Fruit fly (Drosophila melanogaster): ENCODE data around the gene Cpr64Ad.

Gene Cpr64Ad

DNA sequence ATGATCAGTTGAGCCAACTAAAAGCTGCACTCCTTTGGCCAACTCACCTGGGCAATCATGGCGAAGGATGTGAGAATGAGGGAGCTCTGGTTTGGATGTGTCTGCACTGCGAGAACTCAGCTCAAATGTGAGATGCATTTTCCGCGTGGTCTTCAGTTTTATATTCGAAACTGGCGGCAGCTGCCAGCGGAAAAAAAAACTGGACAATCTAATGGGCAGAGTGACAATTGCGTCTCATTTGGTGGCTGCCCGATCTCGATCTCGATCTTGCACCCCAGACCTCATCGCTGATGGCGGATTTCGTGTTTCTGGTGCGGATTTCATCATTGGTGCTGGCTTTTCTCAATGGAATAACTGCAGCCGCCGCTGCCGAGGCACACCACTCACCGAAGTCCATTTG is 2.4 kb upstream of the Cpr64Ad start, which contains the start of gene Cpr64Ac:
Gene Cpr64Ac, minus strand, starts transcription at position 101 of the 400 bp plus-strand sequence.
- TF ChIP-seq noc (tag; optimal IDR thresholded peaks at IDR 0.05) = no peak

DNA sequence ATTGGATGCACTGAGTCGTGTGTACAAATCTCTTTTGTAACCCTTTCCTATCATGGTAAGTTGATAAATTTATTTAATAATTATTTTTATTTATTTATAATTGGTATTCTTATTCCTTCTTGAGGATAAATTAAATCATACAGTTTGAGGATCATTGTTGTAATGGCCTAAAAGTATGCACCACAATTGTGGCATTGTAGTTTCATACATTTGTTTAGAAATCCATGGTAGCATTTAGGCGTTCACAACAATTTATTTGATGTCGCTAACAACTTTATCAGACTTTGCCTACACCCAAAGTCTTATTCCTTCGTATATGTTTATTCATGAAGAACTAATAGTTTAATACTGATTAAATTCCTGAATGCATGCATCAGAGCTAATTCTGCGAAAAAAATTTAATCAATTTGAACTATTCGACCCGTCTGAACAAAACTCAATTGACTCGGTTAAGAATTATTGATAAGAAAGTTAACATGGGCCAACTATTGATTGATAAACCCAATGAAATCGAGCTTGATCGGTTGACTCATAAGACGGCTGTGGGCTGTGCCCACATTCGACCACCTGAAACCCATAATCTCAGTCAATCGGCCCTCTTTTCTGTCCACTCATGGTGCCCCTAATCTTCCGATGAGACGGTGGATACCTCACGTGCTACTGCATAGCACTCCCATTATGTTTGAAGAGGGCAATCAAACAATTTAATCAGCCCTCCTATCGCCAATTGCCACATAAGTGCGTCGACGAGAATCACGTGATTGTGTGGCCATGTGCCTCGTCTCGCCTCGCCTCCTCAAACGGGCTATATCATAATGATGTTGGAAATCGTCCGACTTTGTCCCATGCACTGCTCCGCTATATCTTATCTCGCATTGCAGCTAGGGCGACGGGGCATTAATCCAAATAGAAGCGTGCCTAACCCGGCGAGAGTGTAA is 4.4 kb downstream of the Cpr64Ad start:
- no peak for TF ChIP-seq noc (tag; optimal IDR thresholded peaks at IDR 0.05)

DNA sequence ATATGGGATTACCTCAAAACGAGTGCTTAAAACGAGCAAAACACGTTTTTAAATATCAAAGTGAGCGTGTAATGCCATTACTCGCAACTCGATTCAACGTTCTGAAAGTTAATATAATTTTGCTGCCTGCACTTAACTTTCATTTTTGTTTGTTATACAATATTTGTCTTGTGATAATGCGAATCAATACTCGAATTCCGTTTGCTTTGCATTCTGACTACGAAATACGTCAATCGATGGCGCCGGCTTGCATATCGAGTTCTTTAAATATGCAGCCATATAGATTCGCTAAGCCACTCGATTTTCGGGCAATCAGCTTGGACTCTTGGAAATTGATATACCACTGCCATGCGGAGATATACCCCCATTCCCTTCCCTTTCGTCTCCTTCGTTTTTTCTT is 5.5 kb downstream of the Cpr64Ad start:
- no peak for TF ChIP-seq noc (tag; optimal IDR thresholded peaks at IDR 0.05)

DNA sequence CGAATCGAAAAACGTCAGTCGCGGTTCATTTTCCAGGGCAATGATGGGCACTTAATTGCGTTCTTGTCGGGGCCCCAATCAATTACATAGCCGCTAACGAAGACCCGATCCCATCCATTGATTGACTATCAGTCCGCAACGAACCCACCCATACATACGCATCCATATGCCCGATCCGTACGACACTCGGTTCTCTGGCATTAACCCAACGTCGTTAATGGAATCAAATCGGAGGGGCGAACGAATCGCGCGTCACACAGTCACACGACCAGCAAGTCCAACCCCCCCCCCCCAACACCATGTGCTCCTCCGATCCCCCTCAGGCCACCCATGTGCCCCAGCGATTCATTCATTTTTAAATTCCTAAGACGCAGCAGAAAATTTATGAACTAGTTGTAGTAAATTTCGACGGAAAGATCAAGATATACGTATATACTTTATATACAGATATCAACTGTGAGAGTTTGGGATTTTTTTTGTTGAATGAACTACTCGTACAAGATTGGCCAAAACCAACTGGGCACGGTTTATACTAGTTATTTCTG is 6.1 kb downstream of the Cpr64Ad start:
- TF ChIP-seq noc (tag; optimal IDR thresholded peaks at IDR 0.05) = peak; percentile 74

DNA sequence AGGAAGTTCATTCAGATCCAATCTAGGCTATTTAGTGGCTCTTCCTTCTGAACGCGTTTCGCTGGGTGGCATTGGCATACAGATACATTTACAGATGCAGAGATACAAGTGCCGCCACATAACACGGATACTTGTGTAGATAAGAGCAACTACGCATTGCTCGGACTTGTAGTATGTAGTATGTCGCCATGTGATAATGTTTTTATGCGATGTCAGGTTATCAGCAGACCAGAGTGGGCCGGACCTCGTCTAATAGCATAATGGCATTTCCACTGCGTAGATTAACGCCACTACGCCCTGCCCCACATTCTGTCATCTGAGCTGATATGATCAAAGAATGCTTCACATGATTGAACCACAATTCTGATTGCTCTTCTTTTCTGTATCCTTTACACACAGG is 6.6 kb downstream of the Cpr64Ad start:
- TF ChIP-seq noc (tag; optimal IDR thresholded peaks at IDR 0.05) = peak; percentile 41

DNA sequence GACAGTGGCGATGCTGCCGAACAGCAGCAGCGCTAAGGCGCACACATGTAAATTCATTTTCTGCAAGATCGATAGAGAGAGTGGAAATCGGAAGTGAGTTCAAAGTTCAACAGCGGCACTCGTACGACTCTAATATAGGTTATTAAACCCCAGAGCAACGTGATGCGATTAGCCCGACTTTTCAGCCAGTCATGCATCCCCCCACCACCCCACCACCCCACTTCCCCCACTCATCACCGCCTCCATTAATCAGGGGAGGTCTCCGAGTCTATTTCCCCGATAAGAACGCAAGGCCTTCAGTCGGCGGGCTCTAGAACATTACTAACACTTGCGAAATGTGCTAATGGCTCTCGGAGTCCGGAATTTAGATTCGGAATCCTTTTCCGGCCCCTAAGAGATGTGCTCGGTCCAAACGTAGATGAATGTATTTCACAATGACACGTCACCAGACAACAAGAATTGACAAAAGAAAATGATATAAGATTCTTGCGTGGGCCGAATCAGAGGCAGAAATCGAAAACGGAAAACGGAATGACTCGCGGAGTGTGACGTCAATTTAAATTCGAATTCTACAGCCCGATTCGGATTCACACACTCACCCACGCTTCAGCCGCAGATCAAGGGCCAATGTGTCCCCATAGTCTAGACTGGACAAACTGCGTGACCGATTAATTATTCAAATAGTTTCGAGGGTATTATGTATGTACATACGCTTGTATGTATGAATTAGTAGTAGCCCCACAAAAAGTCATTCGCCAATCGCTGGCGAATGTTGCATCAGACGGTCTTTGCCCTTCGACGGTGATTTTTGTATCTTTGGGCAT is 10.7 kb downstream of the Cpr64Ad start:
- TF ChIP-seq noc (tag; optimal IDR thresholded peaks at IDR 0.05) = peak; percentile 7

DNA sequence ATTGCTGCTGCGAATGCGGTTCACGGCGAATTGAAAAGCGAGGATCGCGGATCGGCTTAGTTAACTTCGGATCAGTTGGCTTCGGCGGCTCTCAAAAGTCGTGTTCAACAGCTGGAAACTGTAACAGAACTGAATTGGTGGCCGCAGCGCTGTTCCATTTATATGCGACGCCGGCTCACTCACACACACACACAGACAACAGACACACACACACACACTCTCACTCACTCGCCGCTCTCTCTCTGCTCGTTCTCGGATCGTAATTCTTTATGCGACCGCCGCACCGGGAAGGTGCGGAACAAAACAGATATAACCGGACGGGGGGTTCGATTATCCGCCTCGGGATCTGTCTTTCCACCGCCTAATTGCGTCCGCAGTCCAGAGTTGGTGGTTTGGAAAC is 12.0 kb downstream of the Cpr64Ad start, which contains the start of gene CG46460:
Gene CG46460, minus strand, starts transcription at position 139 of the 400 bp plus-strand sequence.
- TF ChIP-seq noc (tag; optimal IDR thresholded peaks at IDR 0.05) = no peak

DNA sequence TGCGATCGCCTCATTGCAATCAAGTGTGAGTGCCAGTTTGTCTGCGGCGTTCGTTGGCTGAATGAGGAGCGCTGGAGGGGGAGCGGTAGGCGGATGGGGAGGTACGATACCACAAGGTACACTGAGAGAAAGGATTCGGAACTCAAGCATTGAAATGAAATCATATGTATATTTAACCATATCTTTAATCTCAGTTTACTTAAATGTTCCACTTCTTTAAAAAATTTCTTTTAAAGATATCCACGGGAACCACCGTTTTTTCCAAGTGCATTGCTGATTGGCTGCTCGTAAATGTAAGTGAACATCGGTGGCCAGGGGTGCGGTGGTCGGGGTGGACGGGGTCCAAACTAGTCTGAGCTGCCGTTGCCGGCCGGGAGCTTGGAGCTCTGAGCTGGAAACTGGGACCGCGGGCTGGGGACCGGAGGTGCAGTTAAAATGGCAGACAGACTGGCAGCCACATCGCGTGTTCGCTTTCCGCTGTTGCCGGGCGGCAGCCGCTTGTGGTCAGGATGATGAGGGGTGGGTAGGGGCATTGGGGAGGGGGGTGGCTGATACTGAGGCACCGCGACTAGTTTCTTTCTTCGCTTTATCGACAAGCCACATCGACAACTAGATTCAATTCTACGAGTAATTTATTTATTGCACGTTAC is 13.1 kb downstream of the Cpr64Ad start:
- TF ChIP-seq noc (tag; optimal IDR thresholded peaks at IDR 0.05) = no peak

DNA sequence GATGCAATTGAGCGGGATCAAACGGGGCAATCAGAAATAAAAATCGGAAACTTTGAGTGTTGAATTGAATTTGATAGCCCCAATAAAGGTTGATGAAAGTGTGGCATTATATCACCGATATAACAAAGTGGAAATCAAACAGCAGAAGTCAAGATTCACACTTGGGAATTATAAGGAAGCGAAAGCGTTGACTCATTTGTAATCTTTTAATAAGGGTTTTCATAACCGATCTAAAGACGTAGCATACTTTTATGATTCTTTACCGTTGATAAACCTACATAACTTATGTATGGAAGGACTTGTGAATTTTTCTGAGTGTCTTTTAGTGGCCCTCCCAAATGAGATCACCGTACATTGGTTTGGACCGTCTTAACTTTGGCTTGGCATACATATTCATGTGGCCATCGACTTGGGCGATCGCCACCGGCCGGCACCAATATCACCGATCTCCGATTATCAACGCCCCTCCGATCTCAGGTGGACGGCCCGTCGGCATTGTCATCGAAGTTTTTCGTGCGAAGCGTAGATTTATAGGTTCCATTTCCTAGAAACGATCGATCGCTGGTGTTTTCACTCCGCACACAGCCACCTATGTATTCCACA is 14.3 kb downstream of the Cpr64Ad start:
- no peak for TF ChIP-seq noc (tag; optimal IDR thresholded peaks at IDR 0.05)

DNA sequence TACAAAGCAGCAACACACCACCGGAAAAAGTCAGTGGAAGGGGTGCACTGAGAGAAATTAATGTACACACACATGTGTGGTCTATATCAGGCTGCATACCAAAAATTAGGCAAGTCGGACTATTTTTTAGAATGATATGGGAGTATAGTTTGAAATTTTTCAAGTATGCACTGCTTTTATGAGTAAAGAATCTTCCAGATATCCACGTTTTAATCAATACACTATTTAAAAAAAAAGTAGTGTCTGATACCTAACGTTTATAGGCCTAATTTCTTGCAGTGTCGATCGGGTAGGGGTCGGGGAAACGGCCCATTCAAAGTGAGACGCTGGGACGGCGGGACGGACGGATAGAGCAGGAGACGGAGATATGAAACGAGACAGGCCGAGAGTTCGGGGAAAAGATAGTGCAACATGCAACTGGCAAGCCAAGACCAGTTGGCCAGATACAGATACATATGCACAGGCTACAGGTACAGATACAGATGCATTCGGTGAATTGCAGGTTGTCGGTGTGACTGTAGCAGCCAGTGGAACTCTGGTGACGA is 15.2 kb downstream of the Cpr64Ad start:
- TF ChIP-seq noc (tag; optimal IDR thresholded peaks at IDR 0.05) = no peak

DNA sequence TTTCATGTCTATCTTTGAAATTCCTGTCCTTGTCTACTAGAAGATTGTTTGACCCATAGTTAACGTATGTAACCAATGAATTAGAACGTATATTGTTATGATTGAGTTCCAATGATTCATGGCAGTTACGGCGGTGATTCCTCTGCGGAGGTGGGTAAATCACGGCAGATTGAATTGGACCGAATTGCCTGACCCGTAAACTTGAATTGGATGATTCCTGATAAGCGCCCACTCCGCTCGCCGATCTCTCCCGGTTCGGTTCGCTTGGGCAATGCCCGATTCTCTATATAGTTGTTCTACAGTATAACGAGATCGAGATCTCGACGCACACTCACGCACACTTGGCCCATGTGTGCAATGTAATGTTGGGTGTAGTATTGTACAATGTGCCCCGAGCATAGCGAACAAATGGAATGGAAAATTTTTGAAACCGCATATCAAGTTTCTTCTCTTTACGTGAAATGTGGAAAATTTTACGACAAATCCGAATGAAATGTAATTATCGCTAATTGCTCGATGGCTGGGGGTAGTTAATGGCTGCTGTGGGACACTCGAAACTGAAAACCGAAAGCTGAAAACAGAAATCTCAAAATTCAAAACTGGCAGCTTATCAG is 16.3 kb downstream of the Cpr64Ad start:
- no peak for TF ChIP-seq noc (tag; optimal IDR thresholded peaks at IDR 0.05)

DNA sequence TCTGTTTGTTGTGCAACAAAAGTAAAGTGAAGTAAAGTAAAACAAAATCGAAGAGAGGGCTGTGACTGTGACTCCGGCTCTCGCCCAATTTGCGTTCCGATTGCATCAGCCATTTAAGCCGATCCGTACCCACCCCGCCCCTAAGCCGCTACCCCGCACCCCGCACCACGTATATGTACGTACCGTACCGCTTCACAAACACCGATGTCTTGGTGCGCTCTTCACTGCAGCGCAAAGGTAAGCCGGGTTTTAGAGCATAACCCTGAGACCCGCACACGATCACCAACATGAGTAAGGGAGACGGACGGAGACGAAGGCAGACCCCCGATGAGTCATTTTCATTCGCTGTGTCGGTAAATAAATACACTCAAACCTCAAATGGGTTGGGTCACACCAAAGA is 17.0 kb downstream of the Cpr64Ad start:
- TF ChIP-seq noc (tag; optimal IDR thresholded peaks at IDR 0.05) = no peak

DNA sequence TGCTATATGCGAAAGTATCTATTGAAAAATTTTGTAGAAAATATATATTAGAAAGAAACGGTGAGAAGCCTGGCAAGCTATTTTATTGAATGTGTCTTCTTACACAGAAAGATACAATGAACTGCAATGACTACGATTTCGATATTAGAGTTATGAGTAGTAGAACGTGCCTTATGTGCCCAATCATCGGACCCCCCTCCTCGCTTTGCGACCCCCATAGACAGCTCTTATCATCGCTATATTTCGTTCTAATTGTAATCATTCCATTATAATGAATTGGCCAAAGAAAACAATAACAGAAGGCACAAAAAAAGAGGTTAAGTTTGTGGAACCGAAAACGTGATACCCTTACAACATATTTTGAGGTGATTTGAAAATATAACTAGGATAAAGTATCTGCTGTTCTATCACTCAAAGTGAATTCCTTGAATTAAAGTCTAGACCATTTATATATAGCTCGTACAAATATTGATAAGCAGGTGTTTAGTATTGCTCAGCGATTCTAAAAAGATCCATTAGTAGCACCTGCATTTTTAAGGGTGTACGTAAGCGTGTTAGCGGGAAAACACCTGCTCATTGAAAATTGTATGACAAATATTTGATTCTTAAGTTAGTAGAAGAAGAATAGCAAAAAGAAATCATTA is 17.7 kb downstream of the Cpr64Ad start:
- peak; percentile 50 for TF ChIP-seq noc (tag; optimal IDR thresholded peaks at IDR 0.05)
